Fruit fly (Drosophila melanogaster): ENCODE data around the gene comt.

dm6 chrX:13258757-13259067, at the start of gene comt:
- TF ChIP-seq CG8478 (optimal IDR thresholded peaks at IDR 0.05) = no peak
- TF ChIP-seq psq (optimal IDR thresholded peaks at IDR 0.05) = no peak
- no peak for TF ChIP-seq usp (GFP tag; optimal IDR thresholded peaks at IDR 0.05)
- TF ChIP-seq EcR (GFP tag; optimal IDR thresholded peaks at IDR 0.05) = no peak
- TF ChIP-seq pan (optimal IDR thresholded peaks at IDR 0.05) = no peak
- no peak for TF ChIP-seq Dll (optimal IDR thresholded peaks at IDR 0.05)
